Worm (Caenorhabditis elegans) whole organism, early embryonic: ENCODE results near the gene srz-82.

Experiments used
- B0310.2 ChIP-seq: sonication (generic microtip); optimal IDR thresholded peaks from 2 replicates; lab custom pipeline; 2016; ENCODE audit warnings: mild to moderate bottlenecking, missing genetic modification characterization, missing compliant biosample characterization
- ama-1 ChIP-seq: fragments of 150-350 bp; optimal IDR thresholded peaks from 2 replicates; lab custom pipeline; 2014
- ceh-13 ChIP-seq: fragments of 200-800 bp; sonication (Bioruptor generic); optimal IDR thresholded peaks from 2 replicates; lab custom pipeline; 2018; ENCODE audit warnings: mild to moderate bottlenecking, missing genetic modification characterization, missing compliant biosample characterization
- hmbx-1 ChIP-seq: sonication (generic microtip); optimal IDR thresholded peaks from 2 replicates; lab custom pipeline; 2016; ENCODE audit warnings: mild to moderate bottlenecking, missing genetic modification characterization, missing compliant biosample characterization
- scrt-1 ChIP-seq: fragments of 200-800 bp; sonication (Bioruptor generic); IDR thresholded peaks from 2 replicates; pipeline ENCODE4 v1.3.6; 2022; ENCODE audit warnings: missing genetic modification characterization, missing compliant biosample characterization

DNA sequence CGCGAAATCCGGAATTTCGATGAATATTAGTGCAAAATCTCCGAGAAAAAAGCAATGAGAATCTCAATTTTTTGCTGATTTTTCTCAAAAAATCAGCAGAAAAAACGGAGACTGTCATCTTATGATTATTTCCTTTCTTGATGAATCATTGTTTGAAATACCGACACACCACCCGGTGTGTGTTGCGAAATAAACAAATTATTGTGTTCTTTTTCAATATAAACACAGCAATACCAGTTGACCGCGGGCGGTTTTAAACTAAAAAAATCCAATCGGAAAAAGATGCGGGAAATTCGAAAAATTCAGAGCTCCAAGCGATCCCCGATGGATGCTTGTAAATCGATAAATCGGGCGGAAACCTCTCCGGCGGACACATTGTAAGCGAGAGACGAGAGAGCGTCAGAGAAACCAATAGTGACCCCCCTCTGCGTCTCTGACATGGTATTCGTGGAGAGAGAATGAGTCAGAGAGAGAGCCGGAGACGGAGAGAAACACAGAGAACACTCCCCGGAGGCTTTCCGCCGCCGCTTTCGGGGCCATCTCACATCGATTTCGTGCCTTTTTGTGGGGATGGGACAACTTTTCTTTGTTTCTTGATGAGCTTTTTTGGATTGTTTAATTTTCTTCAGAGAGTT is 32.8 kb downstream of the srz-82 start:
- TF ChIP-seq hmbx-1 (tag; lab: Kevin White, UChicago) (no peak), B0310.2 (no peak), scrt-1 (GFP tag; lab: Robert Waterston, UW) (no peak), ama-1 (lab: Kevin White, UChicago) (no peak), ceh-13 (no peak)
